Fruit fly (Drosophila melanogaster) whole organism, adult: ENCODE measurements around the gene Obp84a.

Source experiments
- CG11617 ChIP-seq: fragments of 200-800 bp; sonication (Bioruptor generic); optimal IDR thresholded peaks from 2 replicates; lab custom pipeline; 2017; ENCODE audit warnings: mild to moderate bottlenecking, missing biosample characterization, missing genetic modification reagents, missing genetic modification characterization
- CG12768 ChIP-seq: fragments of 200-800 bp; sonication (Bioruptor generic); optimal IDR thresholded peaks from 2 replicates; lab custom pipeline; 2017; ENCODE audit warnings: missing biosample characterization, missing genetic modification characterization, mild to moderate bottlenecking, moderate library complexity, missing genetic modification reagents
- CG14711 ChIP-seq: fragments of 200-800 bp; sonication (Bioruptor generic); optimal IDR thresholded peaks from 2 replicates; lab custom pipeline; 2018; ENCODE audit warnings: missing biosample characterization, mild to moderate bottlenecking, missing genetic modification characterization, moderate library complexity
- CG1620 ChIP-seq: fragments of 200-800 bp; sonication (Bioruptor generic); optimal IDR thresholded peaks from 2 replicates; lab custom pipeline; 2016; ENCODE audit warnings: missing biosample characterization, missing genetic modification characterization
- CG33017 ChIP-seq: fragments of 200-800 bp; sonication (Bioruptor generic); optimal IDR thresholded peaks from 2 replicates; lab custom pipeline; 2018; ENCODE audit warnings: missing biosample characterization, mild to moderate bottlenecking, missing genetic modification characterization, moderate library complexity
- CG5204 ChIP-seq: fragments of 200-800 bp; sonication (Bioruptor generic); optimal IDR thresholded peaks from 2 replicates; lab custom pipeline; 2016; ENCODE audit warnings: missing biosample characterization, missing genetic modification characterization
- CG7045 ChIP-seq: fragments of 200-800 bp; sonication (Bioruptor generic); optimal IDR thresholded peaks from 2 replicates; lab custom pipeline; 2017; ENCODE audit warnings: missing biosample characterization, mild to moderate bottlenecking, missing genetic modification characterization
- CG7101 ChIP-seq: fragments of 200-800 bp; sonication (Bioruptor generic); optimal IDR thresholded peaks from 2 replicates; lab custom pipeline; 2018; ENCODE audit warnings: missing biosample characterization, mild to moderate bottlenecking, missing genetic modification characterization, moderate library complexity
- Clk ChIP-seq: fragments of 200-800 bp; sonication (Bioruptor generic); optimal IDR thresholded peaks from 2 replicates; lab custom pipeline; 2017; ENCODE audit warnings: missing biosample characterization, missing genetic modification characterization
- Crg-1 ChIP-seq: fragments of 200-800 bp; sonication (Bioruptor generic); optimal IDR thresholded peaks from 2 replicates; lab custom pipeline; 2016; ENCODE audit warnings: missing biosample characterization, missing genetic modification characterization
- Hr96 ChIP-seq: fragments of 200-800 bp; sonication (Bioruptor generic); optimal IDR thresholded peaks from 2 replicates; lab custom pipeline; 2016; ENCODE audit warnings: missing biosample characterization, missing genetic modification characterization
- Mnt ChIP-seq: fragments of 200-800 bp; sonication (Bioruptor generic); optimal IDR thresholded peaks from 2 replicates; lab custom pipeline; 2016; ENCODE audit warnings: missing biosample characterization, mild to moderate bottlenecking, missing genetic modification characterization
- bab1 ChIP-seq: fragments of 200-800 bp; sonication (Bioruptor generic); optimal IDR thresholded peaks from 3 replicates; lab custom pipeline; 2019; ENCODE audit warnings: missing biosample characterization, mild to moderate bottlenecking, missing genetic modification characterization, moderate library complexity
- cic ChIP-seq: fragments of 200-800 bp; sonication (Bioruptor generic); optimal IDR thresholded peaks from 2 replicates; lab custom pipeline; 2017; ENCODE audit warnings: missing biosample characterization, mild to moderate bottlenecking, missing genetic modification characterization, moderate library complexity
- cnc ChIP-seq, 2 experiments: fragments of >200 bp; optimal IDR thresholded peaks; 2 replicates each; lab custom pipeline; 2017
- kay ChIP-seq: fragments of 200-800 bp; sonication (Bioruptor generic); peaks from one replicate; lab custom pipeline; 2016; ENCODE audit warnings: missing biosample characterization, missing genetic modification characterization, borderline replicate concordance
- ovo ChIP-seq: fragments of 200-800 bp; sonication (Bioruptor generic); optimal IDR thresholded peaks from 2 replicates; lab custom pipeline; 2016; ENCODE audit warnings: missing biosample characterization, missing genetic modification characterization
- pad ChIP-seq: fragments of 200-800 bp; sonication (Bioruptor generic); optimal IDR thresholded peaks from 3 replicates; lab custom pipeline; 2017; ENCODE audit warnings: missing biosample characterization, missing genetic modification characterization, mild to moderate bottlenecking, moderate library complexity, missing genetic modification reagents
- tj ChIP-seq: fragments of 200-800 bp; sonication (Bioruptor generic); optimal IDR thresholded peaks from 3 replicates; lab custom pipeline; 2017; ENCODE audit warnings: missing biosample characterization, mild to moderate bottlenecking, missing genetic modification characterization, moderate library complexity
- toe ChIP-seq: fragments of 200-800 bp; sonication (Bioruptor generic); optimal IDR thresholded peaks from 2 replicates; lab custom pipeline; 2016; ENCODE audit warnings: missing biosample characterization, missing genetic modification characterization

Obp84a gene

dm6 chr3R:7259554-7259953 lies 7.8 kb upstream of the Obp84a start:
- TF ChIP-seq CG33017 (no peak), CG7045 (GFP tag; lab: Kevin White, UChicago) (no peak), CG14711 (tag; lab: Kevin White, UChicago) (no peak), CG1620 (GFP tag; lab: Kevin White, UChicago) (no peak), tj (GFP tag; lab: Kevin White, UChicago) (no peak), Clk (no peak)

DNA sequence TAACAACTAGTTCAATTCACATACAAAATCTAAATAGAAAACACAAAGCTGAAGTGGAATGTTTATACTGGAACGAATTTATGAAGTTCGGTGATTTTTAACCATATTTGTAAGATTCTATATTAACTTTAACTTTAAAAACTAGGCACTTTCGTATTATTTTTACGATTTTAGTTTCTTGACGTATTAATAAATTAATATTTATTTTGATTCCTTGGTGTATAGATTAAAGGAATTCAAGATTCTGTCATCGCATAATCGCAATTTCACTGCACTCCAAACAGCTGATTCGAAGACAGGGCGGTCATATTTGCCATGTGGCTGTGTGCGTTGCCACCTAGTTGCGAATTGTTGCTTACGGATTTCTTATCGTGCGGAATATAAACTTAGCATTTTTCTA lies 2.3 kb downstream of the Obp84a start, which contains the start of the genes CG1227 and Dtwd2:
Gene CG1227, minus strand, starts transcription at position 279 of the 400 bp plus-strand sequence.
Gene Dtwd2, plus strand, starts transcription at position 336 of the 400 bp plus-strand sequence.
- peak; percentile 78 for TF ChIP-seq toe (GFP tag; lab: Kevin White, UChicago)
- peak; percentile 91 for TF ChIP-seq Mnt
- peak; percentile 63 for TF ChIP-seq cic (GFP tag; lab: Kevin White, UChicago)
- TF ChIP-seq cnc (optimal IDR thresholded peaks at IDR 0.05; lab: Kevin White, UChicago): no peak
- TF ChIP-seq pad (GFP tag; lab: Kevin White, UChicago): peak; percentile 72
- TF ChIP-seq Crg-1: peak; percentile 64
- peak; percentile 97 for TF ChIP-seq CG14711 (tag; lab: Kevin White, UChicago)
- TF ChIP-seq kay (GFP tag; lab: Kevin White, UChicago): peak; percentile 29
- peak; percentile 97 for TF ChIP-seq CG7045 (GFP tag; lab: Kevin White, UChicago)
- TF ChIP-seq Clk: peak; percentile 37
- peak; percentile 94 for TF ChIP-seq CG11617 (GFP tag; lab: Kevin White, UChicago)
- peak; percentile 98 for TF ChIP-seq CG7101 (tag; lab: Kevin White, UChicago)
- TF ChIP-seq CG5204: peak; percentile 83
- TF ChIP-seq CG12768 (GFP tag; lab: Kevin White, UChicago): peak; percentile 85
- peak; percentile 99 for TF ChIP-seq bab1
- TF ChIP-seq Hr96 (GFP tag; lab: Kevin White, UChicago): peak; percentile 74
- TF ChIP-seq CG33017: peak; percentile 99
- peak; percentile 77 for TF ChIP-seq tj (GFP tag; lab: Kevin White, UChicago)
- TF ChIP-seq ovo (GFP tag; lab: Kevin White, UChicago): peak; percentile 40
- TF ChIP-seq CG1620 (GFP tag; lab: Kevin White, UChicago): peak; percentile 57

- TF ChIP-seq cic (GFP tag; lab: Kevin White, UChicago): no peak
- TF ChIP-seq bab1: peak; percentile 22
- peak; percentile 96 for TF ChIP-seq Mnt
These were observed 4.9 kb downstream of the Obp84a start, which contains the start of the genes Noc3 and CG10053 for dm6 chr3R:7246889-7247288. Gene Noc3 (minus strand): TSS chr3R:7246969. Gene CG10053 (plus strand): TSS chr3R:7247090.

DNA sequence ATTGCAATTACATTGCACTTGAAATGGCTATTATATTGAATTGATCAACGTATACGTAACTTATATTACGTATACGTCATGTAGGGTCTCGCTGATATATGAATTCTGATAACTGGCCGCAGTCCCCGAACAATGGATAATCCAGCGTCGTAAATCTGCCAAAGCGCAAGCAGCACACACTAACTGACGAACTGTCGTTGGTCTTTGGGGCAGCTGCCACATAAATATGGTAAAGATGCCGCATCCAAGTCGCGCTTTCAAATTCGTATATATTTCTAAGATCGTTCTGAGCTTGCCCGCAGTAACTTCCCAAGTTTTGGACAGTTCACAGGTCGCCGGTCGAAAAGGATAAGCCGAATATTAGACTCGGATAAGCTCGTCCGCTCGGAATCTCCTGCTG lies 10.3 kb downstream of the Obp84a start, which contains the start of gene CG14607:
Gene CG14607, plus strand, starts transcription at position 301 of the 400 bp plus-strand sequence.
- TF ChIP-seq pad (GFP tag; lab: Kevin White, UChicago): no peak
- TF ChIP-seq Mnt: no peak
- TF ChIP-seq cic (GFP tag; lab: Kevin White, UChicago): no peak
- no peak for TF ChIP-seq Hr96 (GFP tag; lab: Kevin White, UChicago)
- no peak for TF ChIP-seq CG14711 (tag; lab: Kevin White, UChicago)
- TF ChIP-seq CG7101 (tag; lab: Kevin White, UChicago): no peak
- no peak for TF ChIP-seq bab1
- TF ChIP-seq ovo (GFP tag; lab: Kevin White, UChicago): no peak
- no peak for TF ChIP-seq Clk
- TF ChIP-seq cnc (optimal IDR thresholded peaks at IDR 0.05; lab: Kevin White, UChicago): no peak
- no peak for TF ChIP-seq Crg-1
- TF ChIP-seq CG11617 (GFP tag; lab: Kevin White, UChicago): no peak
- TF ChIP-seq toe (GFP tag; lab: Kevin White, UChicago): no peak
- no peak for TF ChIP-seq kay (GFP tag; lab: Kevin White, UChicago)
- TF ChIP-seq CG7045 (GFP tag; lab: Kevin White, UChicago): no peak
- no peak for TF ChIP-seq tj (GFP tag; lab: Kevin White, UChicago)
- no peak for TF ChIP-seq CG1620 (GFP tag; lab: Kevin White, UChicago)

dm6 chr3R:7223972-7224464 lies 27.7 kb downstream of the Obp84a start, which contains the start of gene thw:
Gene thw (plus strand): TSS chr3R:7224414.
- no peak for TF ChIP-seq CG11617 (GFP tag; lab: Kevin White, UChicago)
- no peak for TF ChIP-seq CG7045 (GFP tag; lab: Kevin White, UChicago)
- no peak for TF ChIP-seq Clk
- TF ChIP-seq Hr96 (GFP tag; lab: Kevin White, UChicago): no peak
- TF ChIP-seq bab1: no peak
- no peak for TF ChIP-seq cic (GFP tag; lab: Kevin White, UChicago)
- no peak for TF ChIP-seq tj (GFP tag; lab: Kevin White, UChicago)
- no peak for TF ChIP-seq CG5204
- no peak for TF ChIP-seq CG7101 (tag; lab: Kevin White, UChicago)
- TF ChIP-seq Mnt: no peak
- no peak for TF ChIP-seq ovo (GFP tag; lab: Kevin White, UChicago)
- TF ChIP-seq CG14711 (tag; lab: Kevin White, UChicago): no peak
- TF ChIP-seq CG33017: no peak
- TF ChIP-seq CG12768 (GFP tag; lab: Kevin White, UChicago): no peak

DNA sequence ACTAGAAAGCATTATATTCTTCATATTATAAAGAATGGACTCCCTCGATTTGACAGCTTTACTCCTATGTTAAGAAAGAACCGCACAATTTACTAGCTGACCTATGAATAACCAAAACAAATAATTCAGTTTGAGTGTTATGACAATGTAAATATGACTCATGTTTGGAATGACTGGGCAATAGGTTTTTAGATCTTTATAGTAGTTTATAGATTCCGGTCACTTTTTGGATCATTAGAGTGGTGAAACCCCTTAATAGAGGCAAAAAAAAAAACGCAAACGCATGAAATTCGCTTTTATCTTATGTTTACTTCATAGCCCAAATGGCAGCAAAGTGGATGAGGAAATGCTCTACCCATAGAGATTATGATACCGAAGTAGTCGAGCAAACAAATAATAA lies 32.2 kb downstream of the Obp84a start, which contains the start of gene CG14605:
Gene CG14605, minus strand, starts transcription at position 101 of the 400 bp plus-strand sequence.
- TF ChIP-seq ovo (GFP tag; lab: Kevin White, UChicago) (no peak), CG33017 (no peak), Hr96 (GFP tag; lab: Kevin White, UChicago) (no peak), CG7045 (GFP tag; lab: Kevin White, UChicago) (no peak), toe (GFP tag; lab: Kevin White, UChicago) (no peak), CG11617 (GFP tag; lab: Kevin White, UChicago) (no peak), bab1 (no peak), pad (GFP tag; lab: Kevin White, UChicago) (no peak), CG14711 (tag; lab: Kevin White, UChicago) (no peak)
